Worm (Caenorhabditis elegans) whole organism, late embryonic: ENCODE measurements around the gene F36H5.9.

ENCODE experiments used
- C38D4.7 ChIP-seq: fragments of 200-800 bp; sonication (Bioruptor generic); optimal IDR thresholded peaks from 2 replicates; lab custom pipeline; 2018; ENCODE audit warnings: mild to moderate bottlenecking, missing genetic modification characterization, moderate library complexity, missing compliant biosample characterization
- F13H6.1 ChIP-seq: sonication (generic microtip); optimal IDR thresholded peaks from 2 replicates; lab custom pipeline; 2016; ENCODE audit warnings: missing genetic modification characterization, missing compliant biosample characterization
- K09A11.1 ChIP-seq: sonication (generic microtip); optimal IDR thresholded peaks from 2 replicates; lab custom pipeline; 2017; ENCODE audit warnings: antibody characterized with exemption, mild to moderate bottlenecking, missing genetic modification characterization, missing compliant biosample characterization; ENCODE audit not compliant: insufficient read depth
- ama-1 ChIP-seq: fragments of 150-350 bp; optimal IDR thresholded peaks from 2 replicates; lab custom pipeline; 2014
- ceh-34 ChIP-seq: sonication (generic microtip); optimal IDR thresholded peaks from 2 replicates; lab custom pipeline; 2016; ENCODE audit warnings: mild to moderate bottlenecking, missing genetic modification characterization, missing compliant biosample characterization
- elt-2 ChIP-seq: sonication (generic microtip); optimal IDR thresholded peaks from 2 replicates; lab custom pipeline; 2016; ENCODE audit warnings: missing genetic modification reagents, missing genetic modification characterization, missing compliant biosample characterization
- hlh-6 ChIP-seq: sonication (generic microtip); optimal IDR thresholded peaks from 2 replicates; lab custom pipeline; 2016; ENCODE audit warnings: missing genotype, missing genetic modification characterization, missing compliant biosample characterization
- lin-11 ChIP-seq: fragments of 200-800 bp; sonication (Bioruptor generic); optimal IDR thresholded peaks from 2 replicates; lab custom pipeline; 2018; ENCODE audit warnings: mild to moderate bottlenecking, missing genetic modification characterization, missing compliant biosample characterization
- madf-2 ChIP-seq: sonication (generic microtip); optimal IDR thresholded peaks from 2 replicates; lab custom pipeline; 2017; ENCODE audit warnings: missing genetic modification characterization, missing compliant biosample characterization
- pag-3 ChIP-seq: sonication (generic microtip); optimal IDR thresholded peaks from 2 replicates; lab custom pipeline; 2016; ENCODE audit warnings: missing compliant biosample characterization, missing genetic modification characterization, borderline replicate concordance
- pha-4 ChIP-seq: fragments of 150-350 bp; optimal IDR thresholded peaks from 2 replicates; lab custom pipeline; 2018; ENCODE audit warnings: missing biosample characterization, missing genetic modification reagents, missing genetic modification characterization
- sox-2 ChIP-seq: fragments of 200-800 bp; sonication (Bioruptor generic); IDR thresholded peaks from 2 replicates; pipeline ENCODE4 v1.3.6; 2022; ENCODE audit warnings: missing genetic modification reagents, missing genetic modification characterization, missing compliant biosample characterization
- zip-5 ChIP-seq: sonication (generic microtip); optimal IDR thresholded peaks from 2 replicates; lab custom pipeline; 2016; ENCODE audit warnings: missing genetic modification characterization, missing compliant biosample characterization

DNA sequence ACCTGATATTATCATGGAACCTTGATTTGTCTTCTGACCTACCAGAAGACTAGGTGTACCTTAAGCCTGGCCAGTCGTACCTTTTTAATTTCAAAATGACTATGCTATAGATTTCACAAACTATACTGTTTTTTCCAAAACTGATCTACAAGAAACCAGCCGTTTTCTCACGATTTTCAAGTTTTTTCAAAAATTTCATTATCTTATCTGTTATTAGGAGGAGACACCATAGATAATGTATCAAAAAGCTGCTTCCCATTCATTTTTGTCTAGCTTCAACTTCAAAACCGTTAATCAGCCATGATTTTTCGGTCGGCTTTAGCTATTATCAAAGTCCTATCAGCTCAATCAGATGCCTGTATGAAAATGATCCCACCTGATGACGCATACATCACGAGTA, 10.4 kb downstream of the F36H5.9 start, which contains the start of gene F36H5.12:
- no peak for TF ChIP-seq pha-4 (tag; lab: Kevin White, UChicago)
- no peak for TF ChIP-seq hlh-6
- no peak for TF ChIP-seq F13H6.1 (tag; lab: Kevin White, UChicago)
- no peak for TF ChIP-seq C38D4.7 (GFP tag; lab: Kevin White, UChicago)
- no peak for TF ChIP-seq lin-11 (tag; lab: Kevin White, UChicago)
- TF ChIP-seq pag-3 (tag; lab: Kevin White, UChicago): no peak
- TF ChIP-seq madf-2 (tag; lab: Kevin White, UChicago): no peak
- TF ChIP-seq zip-5 (tag; lab: Kevin White, UChicago): no peak
- TF ChIP-seq ceh-34 (tag; lab: Kevin White, UChicago): no peak
- no peak for TF ChIP-seq elt-2 (tag; lab: Kevin White, UChicago)
- no peak for TF ChIP-seq K09A11.1
- no peak for TF ChIP-seq sox-2
- TF ChIP-seq ama-1: no peak
